Fruit fly (Drosophila melanogaster): Measurements from ENCODE around the gene CG2004.

Gene CG2004

DNA sequence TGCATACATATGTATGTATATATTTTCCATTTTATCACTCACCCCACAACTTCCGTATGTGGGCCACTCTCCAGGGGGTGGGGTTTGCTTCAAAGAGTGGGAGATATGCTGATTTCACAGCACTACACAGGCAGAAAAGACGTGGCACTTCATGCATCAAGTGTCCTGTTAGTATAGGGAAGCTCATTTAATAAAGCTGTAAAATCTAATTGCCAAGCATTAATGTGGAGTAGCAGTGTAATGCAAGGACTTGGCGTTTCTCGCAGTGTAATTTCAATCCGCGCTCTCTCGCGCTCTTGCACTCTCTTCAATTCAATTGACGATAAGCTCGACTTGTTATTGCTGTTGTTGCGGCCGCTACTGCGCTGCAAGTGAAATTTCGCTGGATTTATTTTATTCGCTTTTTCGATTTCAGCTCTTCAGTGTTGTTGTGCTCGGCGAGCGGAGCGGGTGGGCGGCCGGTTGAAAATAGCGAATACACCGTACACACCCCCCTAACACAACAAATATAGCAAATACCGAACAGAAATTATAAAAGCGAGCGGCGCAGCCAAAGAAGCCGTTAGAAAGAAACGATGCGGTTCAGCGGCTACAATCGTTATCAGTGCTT, 5.4 kb downstream of the CG2004 start, which contains the start of gene Hexo2 (continued):
- TF ChIP-seq ci (GFP tag; IDR thresholded peaks at IDR 0.05) (peak; percentile 99), lab (GFP tag; optimal IDR thresholded peaks at IDR 0.05) (peak; percentile 93), Lpt (GFP tag; optimal IDR thresholded peaks at IDR 0.05) (no peak), dm (GFP tag; optimal IDR thresholded peaks at IDR 0.05) (peak; percentile 82), al (GFP tag; IDR thresholded peaks at IDR 0.05) (peak; percentile 66), CG34376 (GFP tag; optimal IDR thresholded peaks at IDR 0.05) (peak; percentile 40), lola (GFP tag; optimal IDR thresholded peaks at IDR 0.05) (peak in 1 of 3 experiments; percentile 79), oc (tag; optimal IDR thresholded peaks at IDR 0.05) (peak; percentile 96), CG8281 (tag; optimal IDR thresholded peaks at IDR 0.05) (peak; percentile 81), CG9215 (GFP tag; IDR thresholded peaks at IDR 0.05) (peak; percentile 82), Sin3A (optimal IDR thresholded peaks at IDR 0.05) (no peak), HmgD (GFP tag; optimal IDR thresholded peaks at IDR 0.05) (peak; percentile 85), Six4 (GFP tag; optimal IDR thresholded peaks at IDR 0.05) (peak; percentile 93), onecut (GFP tag; IDR thresholded peaks at IDR 0.05) (peak; percentile 93), CG2116 (GFP tag; optimal IDR thresholded peaks at IDR 0.05) (peak; percentile 37), D19A (tag; optimal IDR thresholded peaks at IDR 0.05) (peak; percentile 86), hbn (GFP tag; IDR thresholded peaks at IDR 0.05; ENCODE audit: partially characterized antibody) (no peak), unpg (GFP tag; optimal IDR thresholded peaks at IDR 0.05) (peak; percentile 92), Sry-δ (GFP tag; optimal IDR thresholded peaks at IDR 0.05) (peak; percentile 66), CG12942 (GFP tag; optimal IDR thresholded peaks at IDR 0.05) (peak; percentile 94), CG18619 (GFP tag; optimal IDR thresholded peaks at IDR 0.05) (peak; percentile 78), CG8765 (GFP tag; IDR thresholded peaks at IDR 0.05) (peak; percentile 75; the same call in 1 of the 2 replicates), CG14965 (GFP tag; optimal IDR thresholded peaks at IDR 0.05; ENCODE audit: borderline replicate concordance) (peak; percentile 80), Trl (optimal IDR thresholded peaks at IDR 0.05) (peak in 1 of 2 experiments; percentile 18), Trl (GFP tag; optimal IDR thresholded peaks at IDR 0.05) (peak; percentile 91), cas (GFP tag; IDR thresholded peaks at IDR 0.05) (peak; percentile 73; the same call in 1 of the 2 replicates), MBD-R2 (GFP tag; IDR thresholded peaks at IDR 0.05) (peak; percentile 60; the same call in 1 of the 2 replicates), nerfin-1 (tag; optimal IDR thresholded peaks at IDR 0.05) (peak; percentile 86), hb (GFP tag; IDR thresholded peaks at IDR 0.05; ENCODE audit: partially characterized antibody) (no peak), cad (GFP tag; optimal IDR thresholded peaks at IDR 0.05) (no peak), toy (GFP tag; IDR thresholded peaks at IDR 0.05) (peak; percentile 63; the same call in 1 of the 2 replicates), crol (GFP tag; IDR thresholded peaks at IDR 0.05) (peak; percentile 72), CG14667 (GFP tag; IDR thresholded peaks at IDR 0.05) (peak; percentile 92), CG4404 (GFP tag; IDR thresholded peaks at IDR 0.05) (peak; percentile 83), CG2199 (GFP tag; IDR thresholded peaks at IDR 0.05) (peak; percentile 97), Opbp (GFP tag; IDR thresholded peaks at IDR 0.05; ENCODE audit: partially characterized antibody) (no peak), CG13424 (tag; optimal IDR thresholded peaks at IDR 0.05) (peak; percentile 91), CG18262 (tag; optimal IDR thresholded peaks at IDR 0.05) (peak; percentile 91), Usf (GFP tag; optimal IDR thresholded peaks at IDR 0.05) (peak; percentile 63), danr (GFP tag; IDR thresholded peaks at IDR 0.05) (peak; percentile 91), tx (GFP tag; optimal IDR thresholded peaks at IDR 0.05) (peak; percentile 90), bcd (GFP tag; optimal IDR thresholded peaks at IDR 0.05) (peak; percentile 92), fu2 (GFP tag; optimal IDR thresholded peaks at IDR 0.05) (peak; percentile 79), slp2 (GFP tag; optimal IDR thresholded peaks at IDR 0.05) (peak; percentile 94), slou (GFP tag; optimal IDR thresholded peaks at IDR 0.05) (peak; percentile 63)

All from whole organism, embryonic.